Worm (Caenorhabditis elegans) whole organism, late embryonic: ENCODE results near the gene ZK185.5.

Experiments used
- T23F11.4 ChIP-seq: fragments of 200-800 bp; sonication (Bioruptor generic); optimal IDR thresholded peaks from 2 replicates; lab custom pipeline; 2018; ENCODE audit warnings: mild to moderate bottlenecking, missing genetic modification characterization, missing compliant biosample characterization
- ceh-34 ChIP-seq: sonication (generic microtip); optimal IDR thresholded peaks from 2 replicates; lab custom pipeline; 2016; ENCODE audit warnings: mild to moderate bottlenecking, missing genetic modification characterization, missing compliant biosample characterization
- elt-2 ChIP-seq: sonication (generic microtip); optimal IDR thresholded peaks from 2 replicates; lab custom pipeline; 2016; ENCODE audit warnings: missing genetic modification reagents, missing genetic modification characterization, missing compliant biosample characterization
- fkh-10 ChIP-seq: fragments of 150-350 bp; optimal IDR thresholded peaks from 2 replicates; lab custom pipeline; 2014; ENCODE audit warnings: missing biosample characterization, missing genetic modification reagents, missing genetic modification characterization
- hlh-13 ChIP-seq: fragments of 200-800 bp; sonication (Bioruptor generic); optimal IDR thresholded peaks from 2 replicates; lab custom pipeline; 2018; ENCODE audit warnings: mild to moderate bottlenecking, missing genetic modification characterization, missing compliant biosample characterization
- madf-2 ChIP-seq: sonication (generic microtip); optimal IDR thresholded peaks from 2 replicates; lab custom pipeline; 2017; ENCODE audit warnings: missing genetic modification characterization, missing compliant biosample characterization
- mec-3 ChIP-seq: sonication (generic microtip); optimal IDR thresholded peaks from 2 replicates; lab custom pipeline; 2016; ENCODE audit warnings: borderline replicate concordance, missing genetic modification characterization, missing compliant biosample characterization
- pag-3 ChIP-seq: sonication (generic microtip); optimal IDR thresholded peaks from 2 replicates; lab custom pipeline; 2016; ENCODE audit warnings: missing compliant biosample characterization, missing genetic modification characterization, borderline replicate concordance
- rnt-1 ChIP-seq: sonication (generic microtip); optimal IDR thresholded peaks from 2 replicates; lab custom pipeline; 2016; ENCODE audit warnings: missing genetic modification characterization, missing compliant biosample characterization
- tbx-2 ChIP-seq: sonication (generic microtip); optimal IDR thresholded peaks from 2 replicates; lab custom pipeline; 2016; ENCODE audit warnings: missing genetic modification characterization, missing compliant biosample characterization

DNA sequence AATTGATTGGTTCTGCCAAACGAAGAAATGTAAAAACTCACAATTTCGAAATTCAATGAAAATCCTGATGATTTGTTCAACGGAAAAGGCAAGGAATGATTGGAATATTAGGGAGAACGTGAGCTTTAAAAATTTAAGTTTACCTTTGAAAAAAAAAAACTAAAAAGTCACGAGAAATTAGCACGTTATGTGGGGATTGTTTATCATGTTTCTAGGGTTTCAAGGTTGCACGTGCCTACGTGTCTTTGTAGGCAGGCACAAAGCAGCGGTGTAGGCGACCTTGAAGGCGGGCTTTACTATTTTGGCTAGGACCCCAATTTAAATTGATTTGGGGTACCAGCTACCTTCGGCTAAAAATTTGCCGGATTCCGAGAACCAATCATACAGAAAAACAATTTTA, 21.6 kb upstream of the ZK185.5 start, which contains the start of gene F28E10.4:
- no peak for TF ChIP-seq ceh-34
- no peak for TF ChIP-seq fkh-10
- no peak for TF ChIP-seq tbx-2 (tag; lab: Kevin White, UChicago)
- TF ChIP-seq mec-3 (tag; lab: Kevin White, UChicago): no peak
- TF ChIP-seq pag-3: no peak
- no peak for TF ChIP-seq T23F11.4 (GFP tag; lab: Kevin White, UChicago)
- TF ChIP-seq rnt-1 (tag; lab: Kevin White, UChicago): no peak
- TF ChIP-seq madf-2: no peak
- TF ChIP-seq elt-2 (tag; lab: Kevin White, UChicago): no peak
- TF ChIP-seq hlh-13 (GFP tag; lab: Kevin White, UChicago): no peak
